Fruit fly (Drosophila melanogaster): ENCODE data around the gene Or85f.
A peak's percentile ranks its signal among the peaks of the same experiment; 100 is the strongest.

Or85f gene

DNA sequence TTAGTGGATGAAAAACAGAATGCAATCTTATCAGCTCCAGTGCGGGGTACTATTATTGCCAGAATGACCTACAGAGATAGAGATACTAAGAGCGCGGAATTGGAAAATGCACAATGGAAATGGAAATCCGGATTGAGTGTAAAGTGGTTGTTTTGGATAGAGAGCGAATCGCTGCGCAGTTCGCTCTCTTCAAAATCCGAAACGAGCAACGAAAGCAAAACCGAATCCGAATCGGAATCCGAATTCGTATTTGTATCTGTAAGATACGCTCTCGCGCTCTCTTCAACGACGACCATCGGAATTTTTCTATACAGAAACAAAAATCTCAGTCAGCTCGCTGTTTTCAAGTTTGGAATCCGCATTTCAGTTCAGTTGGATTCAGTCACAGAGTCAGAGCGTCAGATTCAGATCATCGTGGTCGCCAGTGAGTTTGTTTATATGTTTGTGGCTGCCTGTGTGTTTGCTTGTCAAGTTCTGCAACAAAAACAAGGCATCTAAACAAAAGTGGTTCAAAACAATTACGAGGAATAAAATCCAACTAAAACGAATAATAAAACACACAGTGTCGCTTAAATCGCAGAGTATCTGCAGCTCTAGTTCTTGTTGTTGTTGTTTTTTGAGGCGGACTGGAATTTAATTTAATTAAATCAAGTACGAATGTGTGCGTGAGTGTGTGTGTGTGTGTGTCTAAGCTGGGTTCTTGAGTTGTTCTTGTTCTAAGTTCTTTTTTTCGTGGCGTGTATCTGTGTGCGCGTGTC, 19.8 kb downstream of the Or85f start, which contains the start of gene ps:
Gene ps, plus strand, starts transcription at position 364 of the 758 bp plus-strand sequence.
- TF ChIP-seq sqz (GFP tag; optimal IDR thresholded peaks at IDR 0.05) (peak; percentile 66), CG12219 (GFP tag; optimal IDR thresholded peaks at IDR 0.05) (no peak), CG6689 (GFP tag; IDR thresholded peaks at IDR 0.05) (no peak), CG3995 (GFP tag; optimal IDR thresholded peaks at IDR 0.05) (no peak), CG33213 (GFP tag; optimal IDR thresholded peaks at IDR 0.05) (no peak), CG9817 (tag; optimal IDR thresholded peaks at IDR 0.05) (no peak), ham (GFP tag; IDR thresholded peaks at IDR 0.05) (no peak), CG17612 (GFP tag; IDR thresholded peaks at IDR 0.05) (no peak), eve (GFP tag; optimal IDR thresholded peaks at IDR 0.05) (no peak), CG16863 (GFP tag; optimal IDR thresholded peaks at IDR 0.05) (no peak), nmo (GFP tag; optimal IDR thresholded peaks at IDR 0.05) (no peak), CG7357 (GFP tag; IDR thresholded peaks at IDR 0.05) (no peak), CG4854 (GFP tag; optimal IDR thresholded peaks at IDR 0.05) (no peak), nom (GFP tag; optimal IDR thresholded peaks at IDR 0.05) (peak; percentile 50), CG15601 (tag; optimal IDR thresholded peaks at IDR 0.05) (peak; percentile 1), Max (GFP tag; optimal IDR thresholded peaks at IDR 0.05) (peak; percentile 6), Gug (GFP tag; IDR thresholded peaks at IDR 0.05) (0 out of 4 replicates have a peak, but pooled peaks have one; percentile 18), zfh2 (GFP tag; optimal IDR thresholded peaks at IDR 0.05) (peak; percentile 24), Med (GFP tag) (peak; percentile 88), CG12299 (tag; optimal IDR thresholded peaks at IDR 0.05) (no peak), bbx (GFP tag; IDR thresholded peaks at IDR 0.05; ENCODE audit: partially characterized antibody) (no peak), CTCF (GFP tag; optimal IDR thresholded peaks at IDR 0.05) (no peak), scrt (GFP tag; optimal IDR thresholded peaks at IDR 0.05) (peak; percentile 44), CG17186 (GFP tag; optimal IDR thresholded peaks at IDR 0.05) (no peak), lbe (GFP tag; optimal IDR thresholded peaks at IDR 0.05) (peak; percentile 7), NK7.1 (GFP tag; optimal IDR thresholded peaks at IDR 0.05) (no peak), CG10209 (GFP tag; optimal IDR thresholded peaks at IDR 0.05) (no peak), pum (GFP tag; optimal IDR thresholded peaks at IDR 0.05) (no peak), p53 (GFP tag; optimal IDR thresholded peaks at IDR 0.05) (no peak), CG15269 (tag; optimal IDR thresholded peaks at IDR 0.05) (peak; percentile 22), CG10654 (GFP tag; optimal IDR thresholded peaks at IDR 0.05) (no peak), CG14710 (tag; optimal IDR thresholded peaks at IDR 0.05) (no peak), CG31388 (GFP tag; optimal IDR thresholded peaks at IDR 0.05) (no peak), Fer3 (tag; optimal IDR thresholded peaks at IDR 0.05) (peak; percentile 27), bcd (GFP tag; optimal IDR thresholded peaks at IDR 0.05) (no peak), Ada2b (GFP tag; IDR thresholded peaks at IDR 0.05) (no peak), Dip2 (GFP tag; IDR thresholded peaks at IDR 0.05) (no peak), vvl (GFP tag; IDR thresholded peaks at IDR 0.05) (no peak), dmrt99B (tag; optimal IDR thresholded peaks at IDR 0.05) (no peak), kah (GFP tag; optimal IDR thresholded peaks at IDR 0.05) (peak; percentile 99), jigr1 (GFP tag; IDR thresholded peaks at IDR 0.05) (no peak), H2.0 (GFP tag; IDR thresholded peaks at IDR 0.05) (no peak), kni (GFP tag; optimal IDR thresholded peaks at IDR 0.05) (peak; percentile 91), ash1 (GFP tag; optimal IDR thresholded peaks at IDR 0.05) (no peak), YL-1 (GFP tag; optimal IDR thresholded peaks at IDR 0.05) (peak; percentile 6), CG9797 (GFP tag; optimal IDR thresholded peaks at IDR 0.05) (no peak), gt (GFP tag; IDR thresholded peaks at IDR 0.05) (no peak), CG18619 (GFP tag; optimal IDR thresholded peaks at IDR 0.05) (no peak), CG3065 (GFP tag; optimal IDR thresholded peaks at IDR 0.05) (no peak), D19A (tag; optimal IDR thresholded peaks at IDR 0.05) (peak; percentile 51), CG5180 (GFP tag; optimal IDR thresholded peaks at IDR 0.05) (no peak)
